Fruit fly (Drosophila melanogaster): ENCODE results near the gene CG32486.
A peak's percentile ranks its signal among the peaks of the same experiment; 100 is the strongest.

CG32486 gene

DNA sequence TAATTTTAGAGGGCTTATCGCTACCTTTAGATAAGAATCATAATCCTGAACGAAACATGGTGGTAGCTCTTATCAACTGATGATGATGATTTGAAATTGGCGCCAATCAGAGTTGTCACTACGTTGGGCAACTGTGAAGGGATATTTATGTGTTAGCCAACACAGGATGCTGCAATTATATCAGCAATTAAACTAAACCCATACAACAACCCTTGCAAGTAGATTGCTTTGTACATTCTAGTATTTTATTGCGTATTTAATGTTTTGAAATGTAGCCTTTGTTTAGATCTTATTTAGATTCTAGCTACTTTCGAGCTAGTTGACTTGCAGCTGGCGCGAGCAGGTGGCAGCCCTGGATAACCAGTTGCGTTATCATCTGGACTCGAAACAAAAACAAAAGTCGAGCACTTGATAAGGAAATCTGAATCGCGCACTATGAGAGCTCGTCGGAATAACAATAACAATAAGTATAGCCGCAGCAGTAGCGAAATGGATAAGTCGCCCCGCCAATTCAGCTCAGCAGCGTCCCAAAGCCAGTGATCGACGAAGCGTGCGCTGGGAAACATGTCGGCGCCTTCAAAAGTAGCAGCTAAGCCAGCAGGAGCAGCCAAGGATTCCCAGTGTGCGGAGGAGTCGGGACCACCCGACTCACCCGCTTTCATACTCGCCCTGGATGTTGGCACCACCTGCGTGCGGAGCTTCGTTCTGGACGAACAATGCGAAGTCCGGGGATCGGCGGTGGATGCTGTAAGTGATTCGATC is 18.3 kb downstream of the CG32486 start, which contains the start of gene CG1271 (continued):
- no peak for TF ChIP-seq CG6813 (GFP tag; optimal IDR thresholded peaks at IDR 0.05)
- peak; percentile 77 for TF ChIP-seq ems (GFP tag; optimal IDR thresholded peaks at IDR 0.05)
- peak; percentile 65 for TF ChIP-seq kay (GFP tag; optimal IDR thresholded peaks at IDR 0.05)
- TF ChIP-seq stc (GFP tag; IDR thresholded peaks at IDR 0.05), result no peak
- TF ChIP-seq lbe (GFP tag; optimal IDR thresholded peaks at IDR 0.05), result peak; percentile 1
- TF ChIP-seq CG34224 (GFP tag; IDR thresholded peaks at IDR 0.05; ENCODE audit: partially characterized antibody), result no peak
- no peak for TF ChIP-seq seq (GFP tag; IDR thresholded peaks at IDR 0.05)
- TF ChIP-seq CG10366 (GFP tag; IDR thresholded peaks at IDR 0.05), result no peak; the same call in 1 of the 2 replicates
- TF ChIP-seq Hmx (GFP tag; optimal IDR thresholded peaks at IDR 0.05), result no peak
- TF ChIP-seq CG31388 (GFP tag; optimal IDR thresholded peaks at IDR 0.05), result peak; percentile 33
- TF ChIP-seq CG13296 (GFP tag; optimal IDR thresholded peaks at IDR 0.05), result peak; percentile 65
- peak; percentile 56; the same call in 2 of the 3 replicates for TF ChIP-seq ase (GFP tag; IDR thresholded peaks at IDR 0.05)
- TF ChIP-seq Opbp (GFP tag; IDR thresholded peaks at IDR 0.05; ENCODE audit: partially characterized antibody), result no peak; the same call in 2 of the 3 replicates
- TF ChIP-seq gcm (GFP tag; optimal IDR thresholded peaks at IDR 0.05), result no peak
- TF ChIP-seq CG7839 (tag; optimal IDR thresholded peaks at IDR 0.05), result peak; percentile 73
- no peak for TF ChIP-seq cg (GFP tag; optimal IDR thresholded peaks at IDR 0.05)
- TF ChIP-seq Sin3A (optimal IDR thresholded peaks at IDR 0.05), result peak; percentile 82
- peak; percentile 71 for TF ChIP-seq Ets97D (GFP tag; optimal IDR thresholded peaks at IDR 0.05)
- TF ChIP-seq sens (GFP tag), result peak; percentile 85
- TF ChIP-seq Optix (GFP tag; IDR thresholded peaks at IDR 0.05), result 0 out of 3 replicates have a peak, but pooled peaks have one; percentile 19
- TF ChIP-seq sr (GFP tag; IDR thresholded peaks at IDR 0.05), result no peak
- TF ChIP-seq fd96Cb (tag; optimal IDR thresholded peaks at IDR 0.05), result peak; percentile 32
- TF ChIP-seq trh (GFP tag; optimal IDR thresholded peaks at IDR 0.05), result no peak
- TF ChIP-seq ranshi (GFP tag; IDR thresholded peaks at IDR 0.05), result no peak
- TF ChIP-seq B-H1 (GFP tag; IDR thresholded peaks at IDR 0.05), result no peak
- TF ChIP-seq CG31365 (tag; optimal IDR thresholded peaks at IDR 0.05), result peak; percentile 11
- TF ChIP-seq CG14667 (GFP tag; IDR thresholded peaks at IDR 0.05), result 0 out of 2 replicates have a peak, but pooled peaks have one; percentile 28
- TF ChIP-seq CG1602 (GFP tag; optimal IDR thresholded peaks at IDR 0.05), result peak; percentile 22
- peak; percentile 83 for TF ChIP-seq zfh2 (GFP tag; optimal IDR thresholded peaks at IDR 0.05)
- peak; percentile 5 for TF ChIP-seq CG16815 (GFP tag; optimal IDR thresholded peaks at IDR 0.05)
- TF ChIP-seq lmd (GFP tag; IDR thresholded peaks at IDR 0.05), result peak; percentile 68
- peak; percentile 66 for TF ChIP-seq CG7786 (GFP tag; optimal IDR thresholded peaks at IDR 0.05)
- TF ChIP-seq nmo (GFP tag; optimal IDR thresholded peaks at IDR 0.05), result peak; percentile 74
- peak; percentile 43 for TF ChIP-seq CG4328 (GFP tag; optimal IDR thresholded peaks at IDR 0.05)
- peak; percentile 25 for TF ChIP-seq CTCF (GFP tag; optimal IDR thresholded peaks at IDR 0.05)
- TF ChIP-seq crp (GFP tag; optimal IDR thresholded peaks at IDR 0.05), result peak in 1 of 2 experiments; percentile 74
- TF ChIP-seq da (GFP tag; optimal IDR thresholded peaks at IDR 0.05), result peak; percentile 34
- TF ChIP-seq CG10147 (GFP tag; optimal IDR thresholded peaks at IDR 0.05), result peak; percentile 72
- TF ChIP-seq CG8089 (GFP tag; optimal IDR thresholded peaks at IDR 0.05), result peak; percentile 40
- TF ChIP-seq CG11723 (GFP tag; optimal IDR thresholded peaks at IDR 0.05), result no peak
- peak; percentile 56; the same call in 1 of the 3 replicates for TF ChIP-seq CG11456 (GFP tag; IDR thresholded peaks at IDR 0.05)
- no peak for TF ChIP-seq croc (GFP tag; conservative IDR thresholded peaks at IDR 0.05)
- TF ChIP-seq CG17912 (GFP tag; optimal IDR thresholded peaks at IDR 0.05), result no peak
- TF ChIP-seq Pdp1 (GFP tag; optimal IDR thresholded peaks at IDR 0.05), result peak; percentile 61 to 68
- peak; percentile 58 for TF ChIP-seq Myb (GFP tag; optimal IDR thresholded peaks at IDR 0.05)
- TF ChIP-seq Asciz (GFP tag; optimal IDR thresholded peaks at IDR 0.05), result no peak
- TF ChIP-seq luna (GFP tag; optimal IDR thresholded peaks at IDR 0.05), result no peak
- peak; percentile 3 for TF ChIP-seq CrebB (tag; optimal IDR thresholded peaks at IDR 0.05)
- no peak for TF ChIP-seq CG11085 (GFP tag; IDR thresholded peaks at IDR 0.05)
- TF ChIP-seq CG31441 (GFP tag; IDR thresholded peaks at IDR 0.05), result peak; percentile 61

Measured in whole organism, embryonic.